Fruit fly (Drosophila melanogaster): ENCODE data around the gene Deaf1.

Deaf1 gene

dm6 chr3L:19793438-19793998, 24.5 kb upstream of the Deaf1 start, which contains the start of the genes CG42637, Gyc76C and SREBP (continued):
- no peak for TF ChIP-seq CG14050 (GFP tag; IDR thresholded peaks at IDR 0.05)
- no peak for TF ChIP-seq CG13296 (GFP tag; optimal IDR thresholded peaks at IDR 0.05)
- TF ChIP-seq oc (tag; optimal IDR thresholded peaks at IDR 0.05): peak; percentile 10
- peak; percentile 66 for TF ChIP-seq CG10267 (tag; optimal IDR thresholded peaks at IDR 0.05)
- TF ChIP-seq NK7.1 (GFP tag; optimal IDR thresholded peaks at IDR 0.05): no peak
- no peak for TF ChIP-seq Sox100B (GFP tag; optimal IDR thresholded peaks at IDR 0.05)
- TF ChIP-seq Optix (GFP tag; IDR thresholded peaks at IDR 0.05): no peak
- TF ChIP-seq Ets97D (GFP tag; optimal IDR thresholded peaks at IDR 0.05): peak; percentile 85
- peak; percentile 40 for TF ChIP-seq nmo (GFP tag; optimal IDR thresholded peaks at IDR 0.05)
- TF ChIP-seq CG2712 (tag; optimal IDR thresholded peaks at IDR 0.05): peak; percentile 49
- TF ChIP-seq cas (GFP tag; IDR thresholded peaks at IDR 0.05): no peak
- TF ChIP-seq Blimp-1 (GFP tag; optimal IDR thresholded peaks at IDR 0.05): no peak
- TF ChIP-seq chm (GFP tag; IDR thresholded peaks at IDR 0.05): peak; percentile 81
- TF ChIP-seq Dref (GFP tag; IDR thresholded peaks at IDR 0.05): no peak
- TF ChIP-seq Ada2b (GFP tag; IDR thresholded peaks at IDR 0.05): no peak
- no peak for TF ChIP-seq GATAe (GFP tag; conservative IDR thresholded peaks at IDR 0.05)
- TF ChIP-seq cg (GFP tag; optimal IDR thresholded peaks at IDR 0.05): peak; percentile 59
- TF ChIP-seq Nf-YB (GFP tag; optimal IDR thresholded peaks at IDR 0.05): no peak
- peak; percentile 71 for TF ChIP-seq Jarid2 (GFP tag; optimal IDR thresholded peaks at IDR 0.05)
- 0 out of 3 replicates have a peak, but pooled peaks have one; percentile 29 for TF ChIP-seq CG11456 (GFP tag; IDR thresholded peaks at IDR 0.05)
- TF ChIP-seq PHDP (tag; optimal IDR thresholded peaks at IDR 0.05): no peak
- TF ChIP-seq knrl (GFP tag; IDR thresholded peaks at IDR 0.05; ENCODE audit: partially characterized antibody): peak; percentile 56; the same call in 2 of the 3 replicates
- no peak for TF ChIP-seq hth (optimal IDR thresholded peaks at IDR 0.05)
- TF ChIP-seq pum (GFP tag; optimal IDR thresholded peaks at IDR 0.05): no peak
- peak; percentile 47 for TF ChIP-seq lbe (GFP tag; optimal IDR thresholded peaks at IDR 0.05)
- TF ChIP-seq HLH4C (GFP tag; IDR thresholded peaks at IDR 0.05; ENCODE audit: partially characterized antibody): 0 out of 3 replicates have a peak, but pooled peaks have one; percentile 45
- no peak for TF ChIP-seq gcm2 (GFP tag; optimal IDR thresholded peaks at IDR 0.05)
- TF ChIP-seq Deaf1 (tag; optimal IDR thresholded peaks at IDR 0.05): peak; percentile 34
- TF ChIP-seq CG11398 (GFP tag; optimal IDR thresholded peaks at IDR 0.05): no peak
- 0 out of 2 replicates have a peak, but pooled peaks have one; percentile 4 for TF ChIP-seq CG9932 (GFP tag; IDR thresholded peaks at IDR 0.05)
- peak; percentile 1 for TF ChIP-seq dmrt11E (tag; optimal IDR thresholded peaks at IDR 0.05)

- no peak for TF ChIP-seq luna (GFP tag; optimal IDR thresholded peaks at IDR 0.05)
- peak; percentile 72 for TF ChIP-seq slou (GFP tag; optimal IDR thresholded peaks at IDR 0.05)
- 0 out of 2 replicates have a peak, but pooled peaks have one; percentile 29 for TF ChIP-seq ro (GFP tag; IDR thresholded peaks at IDR 0.05)
- no peak for TF ChIP-seq CG7271 (tag; optimal IDR thresholded peaks at IDR 0.05)
- peak; percentile 40; the same call in 2 of the 3 replicates for TF ChIP-seq CG11456 (GFP tag; IDR thresholded peaks at IDR 0.05)
- TF ChIP-seq seq (GFP tag; IDR thresholded peaks at IDR 0.05): peak; percentile 76
- TF ChIP-seq CG4328 (GFP tag; optimal IDR thresholded peaks at IDR 0.05): peak; percentile 93
- peak; percentile 87 for TF ChIP-seq cg (GFP tag; optimal IDR thresholded peaks at IDR 0.05)
- no peak for TF ChIP-seq CG4360 (GFP tag; IDR thresholded peaks at IDR 0.05)
- TF ChIP-seq CG15514 (GFP tag; optimal IDR thresholded peaks at IDR 0.05): no peak
- peak; percentile 77 for TF ChIP-seq CG10267 (tag; optimal IDR thresholded peaks at IDR 0.05)
- no peak for TF ChIP-seq MESR4 (GFP tag; optimal IDR thresholded peaks at IDR 0.05)
- TF ChIP-seq dm (GFP tag; optimal IDR thresholded peaks at IDR 0.05): peak; percentile 57
- no peak for TF ChIP-seq ash1 (GFP tag; optimal IDR thresholded peaks at IDR 0.05)
- peak; percentile 57 for TF ChIP-seq rib (GFP tag; IDR thresholded peaks at IDR 0.05)
- peak; percentile 77 for TF ChIP-seq Fer3 (tag; optimal IDR thresholded peaks at IDR 0.05)
- TF ChIP-seq CG15601 (tag; optimal IDR thresholded peaks at IDR 0.05): peak; percentile 72
- no peak for TF ChIP-seq wdn (GFP tag; IDR thresholded peaks at IDR 0.05)
- TF ChIP-seq CG7839 (tag; optimal IDR thresholded peaks at IDR 0.05): peak; percentile 91
- TF ChIP-seq CG1832 (GFP tag; optimal IDR thresholded peaks at IDR 0.05): no peak
- TF ChIP-seq CG17359 (tag; optimal IDR thresholded peaks at IDR 0.05): peak; percentile 79
Measured at dm6 chr3L:19794203-19794802, 23.7 kb upstream of the Deaf1 start.

All from whole organism, embryonic.